Fruit fly (Drosophila melanogaster): ENCODE data around the gene CG5938.

dm6 chr3R:27253921-27254376 lies 20.6 kb upstream of the CG5938 start:
- TF ChIP-seq CG1620 (GFP tag; optimal IDR thresholded peaks at IDR 0.05) (no peak), cnc (optimal IDR thresholded peaks at IDR 0.05) (no peak), CG11617 (GFP tag; optimal IDR thresholded peaks at IDR 0.05) (no peak), Hr96 (GFP tag; optimal IDR thresholded peaks at IDR 0.05) (no peak), tj (GFP tag; optimal IDR thresholded peaks at IDR 0.05) (no peak), ovo (GFP tag; optimal IDR thresholded peaks at IDR 0.05) (no peak), CG7045 (GFP tag; optimal IDR thresholded peaks at IDR 0.05) (no peak)

Measured in whole organism, adult.